Worm (Caenorhabditis elegans) whole organism, late embryonic: ENCODE data around the gene T27A8.2.

Source experiments
- ama-1 ChIP-seq: fragments of 150-350 bp; optimal IDR thresholded peaks from 2 replicates; lab custom pipeline; 2014
- ceh-19 ChIP-seq: fragments of 200-800 bp; sonication (Bioruptor generic); optimal IDR thresholded peaks from 2 replicates; lab custom pipeline; 2018; ENCODE audit warnings: mild to moderate bottlenecking, missing genetic modification characterization, missing compliant biosample characterization
- ceh-48 ChIP-seq: sonication (generic microtip); optimal IDR thresholded peaks from 2 replicates; lab custom pipeline; 2016; ENCODE audit warnings: missing genetic modification characterization, inconsistent platforms, missing compliant biosample characterization
- ceh-6 ChIP-seq: fragments of 200-800 bp; sonication (Bioruptor generic); optimal IDR thresholded peaks from 2 replicates; lab custom pipeline; 2018; ENCODE audit warnings: mild to moderate bottlenecking, missing genetic modification characterization, missing compliant biosample characterization
- hlh-15 ChIP-seq: sonication (generic microtip); optimal IDR thresholded peaks from 2 replicates; lab custom pipeline; 2016; ENCODE audit warnings: missing genetic modification characterization, missing compliant biosample characterization
- lim-6 ChIP-seq: sonication (generic microtip); optimal IDR thresholded peaks from 2 replicates; lab custom pipeline; 2016; ENCODE audit warnings: missing genetic modification characterization, missing compliant biosample characterization
- nhr-11 ChIP-seq: fragments of 150-350 bp; optimal IDR thresholded peaks from 2 replicates; lab custom pipeline; 2014; ENCODE audit warnings: missing biosample characterization, missing genetic modification characterization
- pha-4 ChIP-seq: fragments of 150-350 bp; optimal IDR thresholded peaks from 2 replicates; lab custom pipeline; 2018; ENCODE audit warnings: missing biosample characterization, missing genetic modification reagents, missing genetic modification characterization
- ttx-3 ChIP-seq: sonication (generic microtip); optimal IDR thresholded peaks from 2 replicates; lab custom pipeline; 2016; ENCODE audit warnings: missing genetic modification reagents, missing genetic modification characterization, missing compliant biosample characterization
- unc-86 ChIP-seq: sonication (generic microtip); optimal IDR thresholded peaks from 2 replicates; lab custom pipeline; 2016; ENCODE audit warnings: missing genetic modification characterization, missing compliant biosample characterization
- zip-5 ChIP-seq: sonication (generic microtip); optimal IDR thresholded peaks from 2 replicates; lab custom pipeline; 2016; ENCODE audit warnings: missing genetic modification characterization, missing compliant biosample characterization

DNA sequence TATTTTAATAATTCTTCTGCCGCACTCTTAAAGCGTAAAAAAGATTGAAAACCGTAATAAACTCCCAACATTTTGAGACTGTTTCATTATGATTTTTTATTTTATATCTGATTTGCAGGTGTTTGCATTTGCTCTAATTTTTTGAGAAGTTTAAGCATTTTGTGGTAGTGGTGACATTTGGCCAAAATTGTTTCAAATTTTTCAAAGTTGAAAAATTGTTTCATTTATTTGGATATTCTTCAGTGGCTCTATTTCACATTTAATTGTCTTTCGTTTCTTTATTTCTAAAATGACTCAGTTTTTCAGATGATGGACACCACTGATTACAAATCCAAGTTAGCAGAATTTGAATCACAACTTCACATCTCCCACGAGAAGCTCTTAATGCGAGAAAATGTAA lies 35.6 kb upstream of the T27A8.2 start, which contains the start of gene C30F2.5:
- TF ChIP-seq lim-6, result no peak
- TF ChIP-seq ceh-6, result no peak
- no peak for TF ChIP-seq zip-5 (tag; lab: Kevin White, UChicago)
- TF ChIP-seq hlh-15 (tag; lab: Kevin White, UChicago), result no peak
- TF ChIP-seq unc-86 (tag; lab: Kevin White, UChicago), result no peak
- TF ChIP-seq nhr-11 (tag; lab: Kevin White, UChicago), result no peak
- TF ChIP-seq ttx-3 (tag; lab: Kevin White, UChicago), result no peak
- TF ChIP-seq ceh-48 (tag; lab: Kevin White, UChicago), result no peak
- no peak for TF ChIP-seq pha-4 (tag; lab: Kevin White, UChicago)
- no peak for TF ChIP-seq ceh-19 (GFP tag; lab: Kevin White, UChicago)
- no peak for TF ChIP-seq ama-1
